Worm (Caenorhabditis elegans): ENCODE results near the gene her-1.

The her-1 gene

DNA sequence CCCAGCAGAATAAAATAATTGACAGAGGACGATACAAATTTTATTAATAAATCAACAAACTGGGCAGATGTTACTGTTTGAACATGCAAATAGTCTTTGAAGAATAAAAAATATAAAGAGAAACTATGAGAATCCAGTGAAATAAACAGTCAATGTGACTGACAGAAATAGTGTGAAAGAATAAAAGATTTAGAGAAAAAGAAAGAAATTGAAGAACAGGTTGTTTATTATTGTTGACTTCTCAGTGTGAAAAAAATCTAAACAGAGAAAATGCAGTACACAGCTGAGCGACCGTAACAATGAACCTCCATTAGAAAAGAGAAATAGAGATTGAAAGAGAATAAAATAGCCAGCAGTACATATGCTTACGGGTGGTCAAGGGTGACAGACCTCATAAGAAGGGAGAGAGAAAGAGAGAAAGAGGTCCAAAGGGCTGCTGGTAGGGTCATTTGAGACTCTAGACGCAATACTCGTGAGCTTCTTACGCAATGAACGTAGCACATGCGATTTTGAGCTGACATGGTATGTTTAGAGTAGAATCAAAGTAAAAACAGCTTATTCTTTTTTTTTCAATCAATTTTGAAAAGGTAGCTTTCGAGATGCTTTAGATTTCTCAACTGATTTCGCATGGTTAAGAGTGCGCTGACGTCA, 27.3 kb downstream of the her-1 start, which contains the start of gene slcr-46.3:
Gene slcr-46.3 (minus strand): TSS at position 86 of the 651 bp plus-strand sequence.
- TF ChIP-seq ham-2 (GFP tag; optimal IDR thresholded peaks at IDR 0.05), result peak; percentile 32
- no peak for TF ChIP-seq blmp-1 (tag; optimal IDR thresholded peaks at IDR 0.05)
- peak; percentile 17 for TF ChIP-seq mep-1 (tag; optimal IDR thresholded peaks at IDR 0.05)
- TF ChIP-seq snpc-4 (tag; optimal IDR thresholded peaks at IDR 0.05), result no peak
- TF ChIP-seq mab-5 (tag; optimal IDR thresholded peaks at IDR 0.05), result peak; percentile 6
- TF ChIP-seq sem-2 (GFP tag; optimal IDR thresholded peaks at IDR 0.05), result no peak
- peak; percentile 84 for TF ChIP-seq zip-8 (tag; optimal IDR thresholded peaks at IDR 0.05)
- peak; percentile 10 for TF ChIP-seq unc-62 (GFP tag; optimal IDR thresholded peaks at IDR 0.05)
- TF ChIP-seq nhr-2 (tag; optimal IDR thresholded peaks at IDR 0.05), result peak; percentile 64
- TF ChIP-seq M03D4.4 (tag; optimal IDR thresholded peaks at IDR 0.05), result peak; percentile 34
- peak; percentile 43 for TF ChIP-seq pha-4 (tag; optimal IDR thresholded peaks at IDR 0.05)

- no peak for TF ChIP-seq sptf-1 (tag; optimal IDR thresholded peaks at IDR 0.05)
Measured at ce11 chrV:9725719-9726118, 28.9 kb downstream of the her-1 start.

ce11 chrV:9729462-9730162, 32.8 kb downstream of the her-1 start, which contains the start of the genes aagr-3 and drap-1:
TSS of gene aagr-3 (minus strand) at chrV:9729512.
TSS of gene drap-1 (plus strand) at chrV:9730106.
- TF ChIP-seq ceh-39 (tag; optimal IDR thresholded peaks at IDR 0.05) (peak; percentile 91), lsy-2 (tag; optimal IDR thresholded peaks at IDR 0.05) (peak; percentile 45), mep-1 (tag; optimal IDR thresholded peaks at IDR 0.05) (peak; percentile 76), blmp-1 (tag; optimal IDR thresholded peaks at IDR 0.05) (no peak), ces-1 (GFP tag; optimal IDR thresholded peaks at IDR 0.05) (peak; percentile 58), elt-3 (tag; optimal IDR thresholded peaks at IDR 0.05) (no peak), hlh-1 (tag; optimal IDR thresholded peaks at IDR 0.05) (peak; percentile 16), pha-4 (tag; optimal IDR thresholded peaks at IDR 0.05) (peak; percentile 73)

- TF ChIP-seq sem-2 (GFP tag; optimal IDR thresholded peaks at IDR 0.05) (peak; percentile 35), lsy-2 (tag; optimal IDR thresholded peaks at IDR 0.05) (peak; percentile 95), unc-39 (tag; optimal IDR thresholded peaks at IDR 0.05) (no peak), nhr-2 (tag; optimal IDR thresholded peaks at IDR 0.05) (peak; percentile 55), pha-4 (tag; optimal IDR thresholded peaks at IDR 0.05) (peak; percentile 79), hlh-1 (tag; optimal IDR thresholded peaks at IDR 0.05) (peak; percentile 70), ham-2 (GFP tag; optimal IDR thresholded peaks at IDR 0.05) (peak; percentile 97), elt-1 (tag; optimal IDR thresholded peaks at IDR 0.05; ENCODE audit: borderline replicate concordance, insufficient read depth) (no peak), nhr-237 (tag; optimal IDR thresholded peaks at IDR 0.05) (peak; percentile 80), ztf-11 (tag; optimal IDR thresholded peaks at IDR 0.05) (peak; percentile 77), bed-3 (GFP tag; optimal IDR thresholded peaks at IDR 0.05) (no peak), tbx-8 (GFP tag; optimal IDR thresholded peaks at IDR 0.05) (peak; percentile 55), snpc-4 (tag; optimal IDR thresholded peaks at IDR 0.05) (no peak), lin-13 (tag; optimal IDR thresholded peaks at IDR 0.05) (peak; percentile 82), sptf-1 (tag; optimal IDR thresholded peaks at IDR 0.05) (peak; percentile 90), nhr-12 (tag; optimal IDR thresholded peaks at IDR 0.05) (peak; percentile 48), nhr-28 (tag; optimal IDR thresholded peaks at IDR 0.05) (no peak), unc-120 (tag; optimal IDR thresholded peaks at IDR 0.05; ENCODE audit: poor library complexity, severe bottlenecking) (peak; percentile 98), mab-5 (tag; optimal IDR thresholded peaks at IDR 0.05) (peak; percentile 42), mep-1 (tag; optimal IDR thresholded peaks at IDR 0.05) (peak; percentile 38), M03D4.4 (tag; optimal IDR thresholded peaks at IDR 0.05) (peak; percentile 78), drap-1 (GFP tag; optimal IDR thresholded peaks at IDR 0.05) (no peak), nhr-76 (tag; optimal IDR thresholded peaks at IDR 0.05) (peak; percentile 32), elt-3 (tag; optimal IDR thresholded peaks at IDR 0.05) (no peak), ceh-43 (GFP tag; optimal IDR thresholded peaks at IDR 0.05) (peak; percentile 55), ceh-83 (GFP tag; optimal IDR thresholded peaks at IDR 0.05) (no peak), lin-32 (GFP tag; optimal IDR thresholded peaks at IDR 0.05) (peak; percentile 37), zip-8 (tag; optimal IDR thresholded peaks at IDR 0.05) (no peak), flh-1 (GFP tag; optimal IDR thresholded peaks at IDR 0.05) (peak; percentile 54), cnd-1 (tag; optimal IDR thresholded peaks at IDR 0.05) (peak; percentile 17), ces-1 (GFP tag; optimal IDR thresholded peaks at IDR 0.05) (peak; percentile 37), mls-2 (tag; optimal IDR thresholded peaks at IDR 0.05) (peak; percentile 90), blmp-1 (tag; optimal IDR thresholded peaks at IDR 0.05) (peak; percentile 11), ceh-39 (tag; optimal IDR thresholded peaks at IDR 0.05) (peak; percentile 48), unc-62 (GFP tag; optimal IDR thresholded peaks at IDR 0.05) (peak; percentile 83)
Measured at ce11 chrV:9730743-9731706, 34.2 kb downstream of the her-1 start.

All from whole organism, mixed stage, embryonic.